Fruit fly (Drosophila melanogaster) whole organism, embryonic: ENCODE results near the gene Sirup.

ENCODE experiments used
- Aef1 ChIP-seq: fragments of 200-800 bp; sonication (Bioruptor generic); IDR thresholded peaks from 3 replicates; pipeline ENCODE4 v1.3.6; 2022; ENCODE audit warnings: missing biosample characterization, missing genetic modification characterization
- CG10209 ChIP-seq: fragments of 200-800 bp; sonication (Bioruptor generic); optimal IDR thresholded peaks from 3 replicates; lab custom pipeline; 2017; ENCODE audit warnings: missing biosample characterization, mild to moderate bottlenecking, missing genetic modification characterization, missing genetic modification reagents
- CG10274 ChIP-seq: fragments of 200-800 bp; sonication (Bioruptor generic); optimal IDR thresholded peaks from 3 replicates; lab custom pipeline; 2017; ENCODE audit warnings: missing biosample characterization, mild to moderate bottlenecking, missing genetic modification characterization
- CG10431 ChIP-seq: fragments of 200-800 bp; sonication (Bioruptor generic); optimal IDR thresholded peaks from 3 replicates; lab custom pipeline; 2018; ENCODE audit warnings: missing biosample characterization, mild to moderate bottlenecking, missing genetic modification characterization
- CG11093 ChIP-seq: fragments of 200-800 bp; sonication (Bioruptor generic); IDR thresholded peaks from 3 replicates; pipeline ENCODE4 v1.3.6; 2022; ENCODE audit warnings: missing biosample characterization, missing genetic modification characterization
- CG11560 ChIP-seq: fragments of 200-800 bp; sonication (Bioruptor generic); IDR thresholded peaks from 3 replicates; pipeline ENCODE4 v1.3.6; 2022; ENCODE audit warnings: missing biosample characterization, missing genetic modification characterization
- CG13287 ChIP-seq: fragments of 200-800 bp; sonication (Bioruptor generic); IDR thresholded peaks from 2 replicates; pipeline ENCODE4 v1.3.6; 2022; ENCODE audit warnings: missing biosample characterization, missing genetic modification characterization; ENCODE audit not compliant: partially characterized antibody
- CG14441 ChIP-seq: fragments of 200-800 bp; sonication (Bioruptor generic); IDR thresholded peaks from 2 replicates; pipeline ENCODE4 v1.3.6; 2022; ENCODE audit warnings: missing biosample characterization, missing genetic modification characterization
- CG1529 ChIP-seq: fragments of 200-800 bp; sonication (Bioruptor generic); optimal IDR thresholded peaks from 3 replicates; lab custom pipeline; 2018; ENCODE audit warnings: missing biosample characterization, missing genetic modification characterization
- CG15479 ChIP-seq: fragments of 200-800 bp; sonication (Bioruptor generic); optimal IDR thresholded peaks from 3 replicates; lab custom pipeline; 2019; ENCODE audit warnings: missing biosample characterization, mild to moderate bottlenecking, missing genetic modification characterization, moderate library complexity
- CG16813 ChIP-seq: fragments of 200-800 bp; sonication (Bioruptor generic); IDR thresholded peaks from 3 replicates; pipeline ENCODE4 v1.3.6; 2022; ENCODE audit warnings: missing biosample characterization, missing genetic modification characterization; ENCODE audit not compliant: partially characterized antibody
- CG17359 ChIP-seq: fragments of 200-800 bp; sonication (Bioruptor generic); optimal IDR thresholded peaks from 3 replicates; lab custom pipeline; 2018; ENCODE audit warnings: missing biosample characterization, mild to moderate bottlenecking, missing genetic modification characterization, moderate library complexity
- CG17361 ChIP-seq: fragments of 200-800 bp; sonication (Bioruptor generic); IDR thresholded peaks from 3 replicates; pipeline ENCODE4 v1.3.6; 2022; ENCODE audit warnings: missing biosample characterization, missing genetic modification characterization
- CG34376 ChIP-seq: fragments of 200-800 bp; sonication (Bioruptor generic); optimal IDR thresholded peaks from 2 replicates; lab custom pipeline; 2018; ENCODE audit warnings: missing biosample characterization, mild to moderate bottlenecking, missing genetic modification characterization
- CG4730 ChIP-seq: fragments of 200-800 bp; sonication (Bioruptor generic); IDR thresholded peaks from 2 replicates; pipeline ENCODE4 v1.3.6; 2022; ENCODE audit warnings: missing biosample characterization, missing genetic modification characterization
- CG6791 ChIP-seq: fragments of 200-800 bp; sonication (Bioruptor generic); IDR thresholded peaks from 3 replicates; pipeline ENCODE4 v1.3.6; 2022; ENCODE audit warnings: missing biosample characterization, missing genetic modification characterization; ENCODE audit not compliant: partially characterized antibody
- CG7357 ChIP-seq: fragments of 200-800 bp; sonication (Bioruptor generic); IDR thresholded peaks from 3 replicates; pipeline ENCODE4 v1.3.6; 2022; ENCODE audit warnings: missing biosample characterization, missing genetic modification characterization
- CG8924 ChIP-seq: fragments of 200-800 bp; optimal IDR thresholded peaks from 3 replicates; lab custom pipeline; 2019; ENCODE audit warnings: missing biosample characterization, mild to moderate bottlenecking, missing genetic modification characterization, moderate library complexity
- CG9215 ChIP-seq: fragments of 200-800 bp; sonication (Bioruptor generic); IDR thresholded peaks from 2 replicates; pipeline ENCODE4 v1.3.6; 2022; ENCODE audit warnings: missing biosample characterization, missing genetic modification characterization
- CG9876 ChIP-seq: fragments of 200-800 bp; sonication (Bioruptor generic); optimal IDR thresholded peaks from 2 replicates; lab custom pipeline; 2016; ENCODE audit warnings: missing biosample characterization, missing genetic modification characterization
- CoRest ChIP-seq: fragments of 200-800 bp; sonication (Bioruptor generic); optimal IDR thresholded peaks from 3 replicates; lab custom pipeline; 2018; ENCODE audit warnings: missing biosample characterization, mild to moderate bottlenecking, missing genetic modification characterization, moderate library complexity
- Dbx ChIP-seq: fragments of 200-800 bp; sonication (Bioruptor generic); IDR thresholded peaks from 3 replicates; pipeline ENCODE4 v1.3.6; 2022; ENCODE audit warnings: missing biosample characterization, missing genetic modification characterization
- Hr3 ChIP-seq: fragments of 200-800 bp; sonication (Bioruptor generic); optimal IDR thresholded peaks from 3 replicates; lab custom pipeline; 2016; ENCODE audit warnings: missing biosample characterization, missing genetic modification characterization
- Hr51 ChIP-seq, 2 experiments: fragments of 200-800 bp; sonication (Bioruptor generic); optimal IDR thresholded peaks; 2 replicates in 1 of 2; 3 replicates in 1 of 2; lab custom pipeline; 2016 to 2018; ENCODE audit warnings: missing biosample characterization in 2 of 2, missing genetic modification characterization in 2 of 2, mild to moderate bottlenecking in 1 of 2, moderate library complexity in 1 of 2
- MBD-R2 ChIP-seq: fragments of 200-800 bp; sonication (Bioruptor generic); IDR thresholded peaks from 2 replicates; pipeline ENCODE4 v1.3.6; 2022; ENCODE audit warnings: missing biosample characterization, missing genetic modification characterization
- MTF-1 ChIP-seq: fragments of 200-800 bp; sonication (Bioruptor generic); optimal IDR thresholded peaks from 2 replicates; lab custom pipeline; 2018; ENCODE audit warnings: missing biosample characterization, mild to moderate bottlenecking, missing genetic modification characterization, borderline replicate concordance
- Pdp1 ChIP-seq, 2 experiments: fragments of 200-800 bp; sonication (Bioruptor generic); optimal IDR thresholded peaks; 3 replicates each; lab custom pipeline; 2016; ENCODE audit warnings: missing biosample characterization in 2 of 2, missing genetic modification characterization in 2 of 2, mild to moderate bottlenecking in 1 of 2, moderate library complexity in 1 of 2
- Six4 ChIP-seq: fragments of 200-800 bp; sonication (Bioruptor generic); optimal IDR thresholded peaks from 2 replicates; lab custom pipeline; 2016; ENCODE audit warnings: missing biosample characterization, missing genetic modification characterization
- Stat92E ChIP-seq, 3 experiments: fragments of >200 bp in 2 of 3; fragments of 200-800 bp in 1 of 3; sonication (Bioruptor generic) in 1 of 3; optimal IDR thresholded peaks; 2 replicates each; lab custom pipeline; 2017 to 2019; ENCODE audit warnings: missing biosample characterization in 3 of 3, missing genetic modification characterization in 3 of 3, mild to moderate bottlenecking in 1 of 3, moderate library complexity in 1 of 3
- Xbp1 ChIP-seq: fragments of 200-800 bp; sonication (Bioruptor generic); optimal IDR thresholded peaks from 3 replicates; lab custom pipeline; 2016; ENCODE audit warnings: missing biosample characterization, mild to moderate bottlenecking, missing genetic modification characterization
- corto ChIP-seq: fragments of 200-800 bp; sonication (Bioruptor generic); optimal IDR thresholded peaks from 2 replicates; lab custom pipeline; 2016; ENCODE audit warnings: missing biosample characterization, mild to moderate bottlenecking, missing genetic modification characterization, moderate library complexity
- crp ChIP-seq, 2 experiments: fragments of 200-800 bp; sonication (Bioruptor generic); optimal IDR thresholded peaks; 2 replicates in 1 of 2; 3 replicates in 1 of 2; lab custom pipeline; 2017; ENCODE audit warnings: missing biosample characterization in 2 of 2, missing genetic modification characterization in 2 of 2, mild to moderate bottlenecking in 1 of 2, moderate library complexity in 1 of 2
- dpn ChIP-seq, 2 experiments: fragments of 200-800 bp; sonication (Bioruptor generic); optimal IDR thresholded peaks; 3 replicates each; lab custom pipeline; 2016; ENCODE audit warnings: missing biosample characterization in 2 of 2, missing genetic modification characterization in 2 of 2
- fd3F ChIP-seq: fragments of 200-800 bp; sonication (Bioruptor generic); optimal IDR thresholded peaks from 2 replicates; lab custom pipeline; 2018; ENCODE audit warnings: missing biosample characterization, mild to moderate bottlenecking, missing genetic modification characterization, moderate library complexity
- fd64A ChIP-seq: fragments of 200-800 bp; sonication (Bioruptor generic); optimal IDR thresholded peaks from 3 replicates; lab custom pipeline; 2018; ENCODE audit warnings: missing biosample characterization, mild to moderate bottlenecking, missing genetic modification characterization
- ftz-f1 ChIP-seq: fragments of 200-800 bp; sonication (Bioruptor generic); optimal IDR thresholded peaks from 2 replicates; lab custom pipeline; 2016; ENCODE audit warnings: missing biosample characterization, missing genetic modification characterization
- insv ChIP-seq, 2 experiments: fragments of 200-800 bp; sonication (Bioruptor generic); optimal IDR thresholded peaks; 3 replicates each; lab custom pipeline; 2016 to 2018; ENCODE audit warnings: missing biosample characterization in 2 of 2, missing genetic modification characterization in 2 of 2
- kni ChIP-seq: fragments of 200-800 bp; sonication (Bioruptor generic); optimal IDR thresholded peaks from 3 replicates; lab custom pipeline; 2017; ENCODE audit warnings: mild to moderate bottlenecking, missing biosample characterization, missing genetic modification reagents, missing genetic modification characterization
- mam ChIP-seq: fragments of 200-800 bp; sonication (Bioruptor generic); optimal IDR thresholded peaks from 3 replicates; lab custom pipeline; 2016; ENCODE audit warnings: missing biosample characterization, missing genetic modification characterization
- org-1 ChIP-seq: fragments of 200-800 bp; sonication (Bioruptor generic); optimal IDR thresholded peaks from 2 replicates; lab custom pipeline; 2017; ENCODE audit warnings: missing biosample characterization, missing genetic modification characterization
- pfk ChIP-seq: fragments of 200-800 bp; sonication (Bioruptor generic); optimal IDR thresholded peaks from 2 replicates; lab custom pipeline; 2018; ENCODE audit warnings: missing biosample characterization, mild to moderate bottlenecking, missing genetic modification characterization, moderate library complexity
- pum ChIP-seq: fragments of 200-800 bp; sonication (Bioruptor generic); optimal IDR thresholded peaks from 2 replicates; lab custom pipeline; 2016; ENCODE audit warnings: missing biosample characterization, missing genetic modification characterization
- repo ChIP-seq: fragments of 200-800 bp; sonication (Bioruptor generic); optimal IDR thresholded peaks from 2 replicates; lab custom pipeline; 2016; ENCODE audit warnings: missing biosample characterization, missing genetic modification characterization
- schlank ChIP-seq: fragments of 200-800 bp; sonication (Bioruptor generic); optimal IDR thresholded peaks from 2 replicates; lab custom pipeline; 2018; ENCODE audit warnings: missing biosample characterization, mild to moderate bottlenecking, missing genetic modification characterization
- sna ChIP-seq: fragments of 200-800 bp; sonication (Bioruptor generic); IDR thresholded peaks from 2 replicates; pipeline ENCODE4 v1.3.6; 2022; ENCODE audit warnings: missing biosample characterization, missing genetic modification characterization; ENCODE audit not compliant: partially characterized antibody
- vvl ChIP-seq: fragments of 200-800 bp; sonication (Bioruptor generic); IDR thresholded peaks from 2 replicates; pipeline ENCODE4 v1.3.6; 2022; ENCODE audit warnings: missing biosample characterization, missing genetic modification characterization
- zen2 ChIP-seq: fragments of 200-800 bp; sonication (Bioruptor generic); IDR thresholded peaks from 3 replicates; pipeline ENCODE4 v1.3.6; 2022; ENCODE audit warnings: missing biosample characterization, missing genetic modification characterization; ENCODE audit not compliant: partially characterized antibody

Sirup gene

DNA sequence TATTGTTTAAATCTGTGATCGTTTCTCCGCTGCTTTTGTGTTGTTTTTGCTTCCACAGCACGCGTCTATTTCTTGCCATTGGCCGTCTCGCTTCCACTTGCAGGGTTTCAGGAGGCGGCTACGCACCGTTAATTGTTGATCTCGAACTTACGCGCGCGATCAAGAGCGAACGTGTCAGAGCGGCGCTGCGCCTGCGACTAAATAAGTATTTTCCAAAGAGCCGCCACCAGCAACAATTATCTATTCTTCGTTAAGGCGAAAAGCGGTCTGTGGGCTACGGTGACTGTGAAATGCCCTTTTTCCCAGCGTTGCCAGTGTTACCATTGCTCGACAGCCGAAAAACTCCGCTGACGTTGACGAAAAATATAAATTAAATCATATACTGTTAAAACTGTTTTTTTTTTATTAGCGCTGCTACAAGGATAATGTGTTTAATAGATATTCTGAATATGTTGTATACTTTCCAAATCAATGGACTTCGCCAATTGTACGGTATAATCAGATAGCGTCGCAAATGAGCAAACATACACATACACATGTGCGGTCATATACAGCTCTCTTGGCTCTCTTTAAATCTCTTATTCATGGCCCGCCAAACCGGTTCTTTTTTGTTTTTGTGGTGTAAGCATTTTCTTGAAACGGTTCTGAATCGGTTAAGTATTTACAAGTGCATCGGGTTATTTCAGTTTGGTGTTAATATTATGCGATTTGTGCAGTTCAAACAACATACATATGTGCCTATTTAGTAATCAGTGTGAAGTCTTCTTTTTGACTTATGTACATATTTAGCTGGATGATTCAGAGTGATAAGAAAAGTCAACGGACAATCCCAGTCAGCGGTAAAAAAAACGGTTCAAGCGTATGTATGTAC is 4.5 kb upstream of the Sirup start, which contains the start of gene pes (continued):
- TF ChIP-seq fd64A (peak; percentile 51), Six4 (peak; percentile 90), Xbp1 (GFP tag; lab: Kevin White, UChicago) (peak; percentile 94), CG1529 (GFP tag; lab: Kevin White, UChicago) (peak; percentile 29), Hr51 (GFP tag; optimal IDR thresholded peaks at IDR 0.05; lab: Kevin White, UChicago) (peak; percentile 90 to 93), CoRest (tag; lab: Kevin White, UChicago) (peak; percentile 94), CG16813 (no peak), zen2 (GFP tag; lab: Robert Waterston, UW) (no peak), pum (GFP tag; lab: Kevin White, UChicago) (peak; percentile 88), sna (GFP tag; lab: Robert Waterston, UW) (no peak), MBD-R2 (GFP tag; lab: Robert Waterston, UW) (peak; percentile 91), CG14441 (GFP tag; lab: Robert Waterston, UW) (peak; percentile 91), ftz-f1 (GFP tag; lab: Kevin White, UChicago) (peak; percentile 85), Pdp1 (GFP tag; optimal IDR thresholded peaks at IDR 0.05; lab: Kevin White, UChicago) (peak; percentile 86 to 95), CG17359 (tag; lab: Kevin White, UChicago) (peak; percentile 88), CG9215 (GFP tag; lab: Robert Waterston, UW) (peak; percentile 95), org-1 (GFP tag; lab: Kevin White, UChicago) (peak; percentile 86), CG34376 (GFP tag; lab: Kevin White, UChicago) (peak; percentile 98), Stat92E (GFP tag; optimal IDR thresholded peaks at IDR 0.05; lab: Kevin White, UChicago) (peak in 1 of 3 experiments; percentile 95), vvl (peak; percentile 66), repo (GFP tag; lab: Kevin White, UChicago) (peak; percentile 70), crp (GFP tag; optimal IDR thresholded peaks at IDR 0.05; lab: Kevin White, UChicago) (peak in 1 of 2 experiments; percentile 24), CG10274 (GFP tag; lab: Kevin White, UChicago) (peak; percentile 99), insv (GFP tag; optimal IDR thresholded peaks at IDR 0.05; lab: Kevin White, UChicago) (peak in 1 of 2 experiments; percentile 76), CG8924 (tag; lab: Kevin White, UChicago) (peak; percentile 44), MTF-1 (GFP tag; lab: Kevin White, UChicago) (peak; percentile 69), fd3F (GFP tag; lab: Kevin White, UChicago) (peak; percentile 84), CG11560 (tag; lab: Robert Waterston, UW) (no peak), dpn (GFP tag; optimal IDR thresholded peaks at IDR 0.05; lab: Kevin White, UChicago) (peak; percentile 88 to 91), CG9876 (GFP tag; lab: Kevin White, UChicago) (no peak), mam (GFP tag; lab: Kevin White, UChicago) (peak; percentile 91), CG10431 (GFP tag; lab: Kevin White, UChicago) (peak; percentile 9), corto (GFP tag; lab: Kevin White, UChicago) (peak; percentile 88), CG15479 (GFP tag; lab: Kevin White, UChicago) (peak; percentile 28), CG11093 (GFP tag; lab: Robert Waterston, UW) (peak; percentile 92), pfk (peak; percentile 17), CG6791 (GFP tag; lab: Robert Waterston, UW) (peak; percentile 57; the same call in 2 of the 3 replicates), CG13287 (GFP tag; lab: Robert Waterston, UW) (peak; percentile 56; the same call in 1 of the 2 replicates), Hr3 (peak; percentile 40), Aef1 (GFP tag; lab: Robert Waterston, UW) (peak; percentile 92), kni (GFP tag; lab: Kevin White, UChicago) (peak; percentile 94), CG10209 (GFP tag; lab: Kevin White, UChicago) (peak; percentile 75), CG4730 (GFP tag; lab: Robert Waterston, UW) (peak; percentile 87), Dbx (peak; percentile 96), CG7357 (peak; percentile 88), CG17361 (GFP tag; lab: Robert Waterston, UW) (peak; percentile 96), schlank (peak; percentile 76)
